Worm (Caenorhabditis elegans): ENCODE measurements around the gene nkb-3.

The nkb-3 gene

DNA sequence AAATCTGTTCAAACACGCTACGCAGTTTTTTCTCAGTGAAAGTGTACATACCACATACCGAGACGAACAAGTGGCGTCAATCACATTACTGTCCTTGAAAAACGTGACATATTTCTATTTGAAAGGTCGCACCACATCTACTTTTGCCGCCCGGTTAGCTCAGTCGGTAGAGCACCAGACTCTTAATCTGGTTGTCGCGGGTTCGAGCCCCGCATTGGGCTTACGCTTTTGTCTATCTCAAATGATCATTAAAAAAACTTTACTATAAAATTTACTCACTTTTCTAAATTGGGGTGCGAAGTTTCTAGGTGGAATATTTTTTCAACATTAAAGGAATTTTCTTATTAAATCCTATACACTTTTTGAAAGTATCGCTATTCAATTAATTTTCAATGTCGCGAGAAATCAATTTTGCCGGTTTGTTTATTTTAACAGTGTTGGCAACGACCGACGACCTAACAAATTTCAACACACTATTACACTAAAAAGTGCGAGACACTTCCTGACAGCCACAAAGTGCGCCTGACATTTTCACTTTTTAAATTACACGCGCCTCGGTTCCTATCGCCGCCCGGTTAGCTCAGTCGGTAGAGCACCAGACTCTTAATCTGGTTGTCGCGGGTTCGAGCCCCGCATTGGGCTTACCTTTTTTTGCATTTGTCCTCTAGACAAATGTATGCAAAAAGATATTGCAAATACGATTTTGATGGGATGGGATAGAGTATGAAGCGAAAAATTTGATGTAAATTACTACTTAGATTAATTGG is 40.0 kb downstream of the nkb-3 start (continued):
- TF ChIP-seq unc-62 (GFP tag; optimal IDR thresholded peaks at IDR 0.05 in 1 of 2) (no peak), unc-62 (tag; optimal IDR thresholded peaks at IDR 0.05) (no peak), zfp-2 (tag; optimal IDR thresholded peaks at IDR 0.05) (peak; percentile 2), mes-2 (tag; optimal IDR thresholded peaks at IDR 0.05; ENCODE audit: poor library complexity, severe bottlenecking) (peak; percentile 73), spr-1 (tag; optimal IDR thresholded peaks at IDR 0.05) (peak; percentile 38), dmd-9 (GFP tag; IDR thresholded peaks at IDR 0.05) (0 out of 2 replicates have a peak, but pooled peaks have one; percentile 26), T26A8.4 (GFP tag; IDR thresholded peaks at IDR 0.05) (peak; percentile 30; the same call in 1 of the 2 replicates), ceh-44 (GFP tag; IDR thresholded peaks at IDR 0.05) (peak; percentile 69; the same call in 1 of the 2 replicates), skn-1 (tag; optimal IDR thresholded peaks at IDR 0.05) (no peak), daf-12 (tag; optimal IDR thresholded peaks at IDR 0.05) (no peak), unc-39 (tag; optimal IDR thresholded peaks at IDR 0.05) (no peak), dmd-6 (GFP tag; IDR thresholded peaks at IDR 0.05) (peak; percentile 42), madf-5 (GFP tag; IDR thresholded peaks at IDR 0.05) (0 out of 4 replicates have a peak, but pooled peaks have one; percentile 45 to 80), zip-11 (GFP tag; IDR thresholded peaks at IDR 0.05) (peak; percentile 13; the same call in 1 of the 2 replicates), egl-27 (tag; optimal IDR thresholded peaks at IDR 0.05) (no peak), lin-38 (GFP tag; IDR thresholded peaks at IDR 0.05) (peak; percentile 74), nhr-28 (tag; optimal IDR thresholded peaks at IDR 0.05) (peak; percentile 5), mxl-3 (GFP tag; optimal IDR thresholded peaks at IDR 0.05) (no peak), set-16 (GFP tag; IDR thresholded peaks at IDR 0.05) (no peak; the same call in 1 of the 2 replicates), dpl-1 (GFP tag; optimal IDR thresholded peaks at IDR 0.05) (no peak), hlh-30 (tag; optimal IDR thresholded peaks at IDR 0.05; ENCODE audit: insufficient read depth) (peak; percentile 42), tag-97 (GFP tag; IDR thresholded peaks at IDR 0.05) (no peak), egl-43 (GFP tag; IDR thresholded peaks at IDR 0.05) (peak; percentile 86), nhr-41 (GFP tag; IDR thresholded peaks at IDR 0.05) (peak; percentile 39; the same call in 1 of the 2 replicates), lin-1 (GFP tag; IDR thresholded peaks at IDR 0.05) (0 out of 2 replicates have a peak, but pooled peaks have one; percentile 46), nhr-76 (tag; optimal IDR thresholded peaks at IDR 0.05) (no peak), lir-3 (tag; optimal IDR thresholded peaks at IDR 0.05) (no peak), Y105C5A.15 (GFP tag; IDR thresholded peaks at IDR 0.05) (peak; percentile 95), daf-19 (GFP tag; conservative IDR thresholded peaks at IDR 0.05) (no peak), ceh-82 (tag; optimal IDR thresholded peaks at IDR 0.05) (no peak), aha-1 (tag) (peak; percentile 93), F49E8.2 (tag; optimal IDR thresholded peaks at IDR 0.05; ENCODE audit: borderline replicate concordance) (peak; percentile 3), arid-1 (GFP tag; conservative IDR thresholded peaks at IDR 0.05) (peak; percentile 81), hmg-1.1 (GFP tag; IDR thresholded peaks at IDR 0.05) (peak; percentile 65), ceh-28 (tag; optimal IDR thresholded peaks at IDR 0.05) (no peak), spr-3 (GFP tag; optimal IDR thresholded peaks at IDR 0.05) (peak; percentile 2), snpc-1.2 (GFP tag; IDR thresholded peaks at IDR 0.05) (peak; percentile 83), zip-2 (tag; optimal IDR thresholded peaks at IDR 0.05) (no peak), F44E2.7 (GFP tag; IDR thresholded peaks at IDR 0.05) (peak; percentile 89), unc-130 (GFP tag; optimal IDR thresholded peaks at IDR 0.05) (no peak), saeg-2 (GFP tag; IDR thresholded peaks at IDR 0.05) (no peak), F26F4.8 (GFP tag; conservative IDR thresholded peaks at IDR 0.05) (peak; percentile 78; the same call in 1 of the 2 replicates), cey-2 (tag; optimal IDR thresholded peaks at IDR 0.05; ENCODE audit: borderline replicate concordance, insufficient read depth) (no peak), snpc-4 (tag; optimal IDR thresholded peaks at IDR 0.05) (no peak), jun-1 (tag; optimal IDR thresholded peaks at IDR 0.05) (no peak), dmd-8 (GFP tag; IDR thresholded peaks at IDR 0.05) (peak; percentile 93), lin-13 (GFP tag; optimal IDR thresholded peaks at IDR 0.05) (no peak), vab-7 (GFP tag; IDR thresholded peaks at IDR 0.05) (peak; percentile 88), duxl-1 (tag; optimal IDR thresholded peaks at IDR 0.05; ENCODE audit: poor library complexity) (peak; percentile 87), mep-1 (tag; optimal IDR thresholded peaks at IDR 0.05) (peak; percentile 12)
